Fruit fly (Drosophila melanogaster) whole organism, embryonic: ENCODE results near the gene velo.
A peak's percentile ranks its signal among the peaks of the same experiment; 100 is the strongest.

Experiments
- ATbp ChIP-seq: fragments of 200-800 bp; sonication (Bioruptor generic); optimal IDR thresholded peaks from 2 replicates; lab custom pipeline; 2017; ENCODE audit warnings: missing biosample characterization, mild to moderate bottlenecking, missing genetic modification characterization, missing genetic modification reagents
- Atf6 ChIP-seq: fragments of 200-800 bp; sonication (Bioruptor generic); IDR thresholded peaks from 2 replicates; pipeline ENCODE4 v1.3.6; 2022; ENCODE audit warnings: missing biosample characterization, missing genetic modification characterization
- Bteb2 ChIP-seq: fragments of 200-800 bp; sonication (Bioruptor generic); optimal IDR thresholded peaks from 2 replicates; lab custom pipeline; 2016; ENCODE audit warnings: missing biosample characterization, missing genetic modification characterization
- C15 ChIP-seq: fragments of 200-800 bp; sonication (Bioruptor generic); IDR thresholded peaks from 3 replicates; pipeline ENCODE4 v1.3.6; 2022; ENCODE audit warnings: missing biosample characterization, missing genetic modification characterization
- CG12391 ChIP-seq: fragments of 200-800 bp; sonication (Bioruptor generic); optimal IDR thresholded peaks from 3 replicates; lab custom pipeline; 2018; ENCODE audit warnings: missing biosample characterization, mild to moderate bottlenecking, missing genetic modification characterization, moderate library complexity
- CG12769 ChIP-seq: fragments of 200-800 bp; sonication (Bioruptor generic); optimal IDR thresholded peaks from 2 replicates; lab custom pipeline; 2019; ENCODE audit warnings: missing biosample characterization, mild to moderate bottlenecking, missing genetic modification characterization, moderate library complexity
- CG12942 ChIP-seq: fragments of 200-800 bp; sonication (Bioruptor generic); optimal IDR thresholded peaks from 3 replicates; lab custom pipeline; 2016; ENCODE audit warnings: missing biosample characterization, missing genetic modification characterization
- CG13424 ChIP-seq: fragments of 200-800 bp; sonication (Bioruptor generic); optimal IDR thresholded peaks from 2 replicates; lab custom pipeline; 2019; ENCODE audit warnings: missing biosample characterization, mild to moderate bottlenecking, missing genetic modification characterization, moderate library complexity
- CG13624 ChIP-seq: fragments of 200-800 bp; sonication (Bioruptor generic); optimal IDR thresholded peaks from 2 replicates; lab custom pipeline; 2016; ENCODE audit warnings: missing biosample characterization, missing genetic modification characterization
- CG14014 ChIP-seq: fragments of 200-800 bp; sonication (Bioruptor generic); IDR thresholded peaks from 2 replicates; pipeline ENCODE4 v1.3.6; 2022; ENCODE audit warnings: missing biosample characterization, missing genetic modification characterization
- CG15073 ChIP-seq: fragments of 200-800 bp; sonication (Bioruptor generic); optimal IDR thresholded peaks from 2 replicates; lab custom pipeline; 2016; ENCODE audit warnings: missing biosample characterization, missing genetic modification characterization
- CG1603 ChIP-seq: fragments of 200-800 bp; sonication (Bioruptor generic); optimal IDR thresholded peaks from 2 replicates; lab custom pipeline; 2019; ENCODE audit warnings: missing biosample characterization, mild to moderate bottlenecking, missing genetic modification characterization, moderate library complexity
- CG16779 ChIP-seq: fragments of 200-800 bp; sonication (Bioruptor generic); IDR thresholded peaks from 2 replicates; pipeline ENCODE4 v1.3.6; 2022; ENCODE audit warnings: missing biosample characterization, missing genetic modification characterization
- CG16813 ChIP-seq: fragments of 200-800 bp; sonication (Bioruptor generic); IDR thresholded peaks from 3 replicates; pipeline ENCODE4 v1.3.6; 2022; ENCODE audit warnings: missing biosample characterization, missing genetic modification characterization; ENCODE audit not compliant: partially characterized antibody
- CG17328 ChIP-seq: fragments of 200-800 bp; sonication (Bioruptor generic); IDR thresholded peaks from 2 replicates; pipeline ENCODE4 v1.3.6; 2022; ENCODE audit warnings: missing biosample characterization, missing genetic modification characterization
- CG17802 ChIP-seq: fragments of 200-800 bp; sonication (Bioruptor generic); optimal IDR thresholded peaks from 2 replicates; lab custom pipeline; 2018; ENCODE audit warnings: missing biosample characterization, mild to moderate bottlenecking, missing genetic modification characterization, moderate library complexity
- CG18599 ChIP-seq: fragments of 200-800 bp; sonication (Bioruptor generic); optimal IDR thresholded peaks from 3 replicates; lab custom pipeline; 2017; ENCODE audit warnings: missing biosample characterization, missing genetic modification characterization, mild to moderate bottlenecking, moderate library complexity, missing genetic modification reagents
- CG2875 ChIP-seq: fragments of 200-800 bp; sonication (Bioruptor generic); optimal IDR thresholded peaks from 2 replicates; lab custom pipeline; 2017; ENCODE audit warnings: missing biosample characterization, mild to moderate bottlenecking, missing genetic modification characterization, missing genetic modification reagents
- CG3847 ChIP-seq: fragments of 200-800 bp; sonication (Bioruptor generic); IDR thresholded peaks from 2 replicates; pipeline ENCODE4 v1.3.6; 2022; ENCODE audit warnings: missing biosample characterization, missing genetic modification characterization
- CG4424 ChIP-seq: fragments of 200-800 bp; sonication (Bioruptor generic); optimal IDR thresholded peaks from 3 replicates; lab custom pipeline; 2016; ENCODE audit warnings: missing biosample characterization, missing genetic modification characterization
- CG5953 ChIP-seq: fragments of 200-800 bp; sonication (Bioruptor generic); IDR thresholded peaks from 2 replicates; pipeline ENCODE4 v1.3.6; 2022; ENCODE audit warnings: missing biosample characterization, missing genetic modification characterization
- CG6689 ChIP-seq: fragments of 200-800 bp; sonication (Bioruptor generic); IDR thresholded peaks from 2 replicates; pipeline ENCODE4 v1.3.6; 2022; ENCODE audit warnings: missing biosample characterization, missing genetic modification characterization
- CG7271 ChIP-seq: fragments of 200-800 bp; sonication (Bioruptor generic); optimal IDR thresholded peaks from 2 replicates; lab custom pipeline; 2018; ENCODE audit warnings: missing biosample characterization, mild to moderate bottlenecking, missing genetic modification characterization, moderate library complexity
- CG8388 ChIP-seq: fragments of 200-800 bp; sonication (Bioruptor generic); optimal IDR thresholded peaks from 2 replicates; lab custom pipeline; 2019; ENCODE audit warnings: missing biosample characterization, mild to moderate bottlenecking, missing genetic modification characterization, moderate library complexity
- CG9215 ChIP-seq: fragments of 200-800 bp; sonication (Bioruptor generic); IDR thresholded peaks from 2 replicates; pipeline ENCODE4 v1.3.6; 2022; ENCODE audit warnings: missing biosample characterization, missing genetic modification characterization
- CG9876 ChIP-seq: fragments of 200-800 bp; sonication (Bioruptor generic); optimal IDR thresholded peaks from 2 replicates; lab custom pipeline; 2016; ENCODE audit warnings: missing biosample characterization, missing genetic modification characterization
- Chrac-16 ChIP-seq: fragments of 200-800 bp; sonication (Bioruptor generic); optimal IDR thresholded peaks from 3 replicates; lab custom pipeline; 2016; ENCODE audit warnings: missing biosample characterization, missing genetic modification characterization
- Deaf1 ChIP-seq: fragments of 200-800 bp; optimal IDR thresholded peaks from 3 replicates; lab custom pipeline; 2019; ENCODE audit warnings: missing biosample characterization, mild to moderate bottlenecking, missing genetic modification characterization, moderate library complexity
- Elba2 ChIP-seq: fragments of 200-800 bp; sonication (Bioruptor generic); optimal IDR thresholded peaks from 3 replicates; lab custom pipeline; 2016; ENCODE audit warnings: missing biosample characterization, missing genetic modification characterization
- Ets65A ChIP-seq: fragments of 200-800 bp; sonication (Bioruptor generic); peaks from one replicate; lab custom pipeline; 2016; ENCODE audit warnings: missing biosample characterization, missing genetic modification characterization
- Ets97D ChIP-seq: fragments of 200-800 bp; sonication (Bioruptor generic); optimal IDR thresholded peaks from 3 replicates; lab custom pipeline; 2016; ENCODE audit warnings: missing biosample characterization, missing genetic modification characterization
- Fer3 ChIP-seq: fragments of 200-800 bp; sonication (Bioruptor generic); optimal IDR thresholded peaks from 2 replicates; lab custom pipeline; 2018; ENCODE audit warnings: missing biosample characterization, mild to moderate bottlenecking, missing genetic modification characterization, moderate library complexity
- MESR4 ChIP-seq: fragments of 200-800 bp; sonication (Bioruptor generic); optimal IDR thresholded peaks from 2 replicates; lab custom pipeline; 2018; ENCODE audit warnings: missing biosample characterization, mild to moderate bottlenecking, missing genetic modification characterization, moderate library complexity
- Mad ChIP-seq: fragments of 200-800 bp; sonication (Bioruptor generic); optimal IDR thresholded peaks from 2 replicates; lab custom pipeline; 2016; ENCODE audit warnings: missing biosample characterization, missing genetic modification characterization
- Myb ChIP-seq: fragments of 200-800 bp; sonication (Bioruptor generic); optimal IDR thresholded peaks from 2 replicates; lab custom pipeline; 2016; ENCODE audit warnings: missing biosample characterization, missing genetic modification characterization
- Oaz ChIP-seq: fragments of 200-800 bp; sonication (Bioruptor generic); IDR thresholded peaks from 2 replicates; pipeline ENCODE4 v1.3.6; 2022; ENCODE audit warnings: missing biosample characterization, missing genetic modification characterization
- Sry-δ ChIP-seq: fragments of 200-800 bp; sonication (Bioruptor generic); optimal IDR thresholded peaks from 2 replicates; lab custom pipeline; 2016; ENCODE audit warnings: missing biosample characterization, missing genetic modification characterization
- Taf1 ChIP-seq: fragments of 200-800 bp; sonication (Bioruptor generic); IDR thresholded peaks from 2 replicates; pipeline ENCODE4 v1.3.6; 2022; ENCODE audit warnings: missing biosample characterization, missing genetic modification characterization
- Trl ChIP-seq, 3 experiments: fragments of >200 bp in 2 of 3; fragments of 200-800 bp in 1 of 3; sonication (Bioruptor generic) in 1 of 3; optimal IDR thresholded peaks; 2 replicates in 1 of 3; 3 replicates in 2 of 3; lab custom pipeline; 2016 to 2017; ENCODE audit warnings: missing biosample characterization in 1 of 3, missing genetic modification characterization in 1 of 3
- al ChIP-seq: fragments of 200-800 bp; sonication (Bioruptor generic); IDR thresholded peaks from 2 replicates; pipeline ENCODE4 v1.3.6; 2022; ENCODE audit warnings: missing biosample characterization, missing genetic modification characterization
- amos ChIP-seq: fragments of 200-800 bp; sonication (Bioruptor generic); IDR thresholded peaks from 2 replicates; pipeline ENCODE4 v1.3.6; 2022; ENCODE audit warnings: missing biosample characterization, missing genetic modification characterization; ENCODE audit not compliant: partially characterized antibody
- ash1 ChIP-seq: fragments of 200-800 bp; sonication (Bioruptor generic); optimal IDR thresholded peaks from 2 replicates; lab custom pipeline; 2018; ENCODE audit warnings: missing biosample characterization, mild to moderate bottlenecking, missing genetic modification characterization
- ato ChIP-seq: fragments of 200-800 bp; sonication (Bioruptor generic); IDR thresholded peaks from 2 replicates; pipeline ENCODE4 v1.3.6; 2022; ENCODE audit warnings: missing biosample characterization, missing genetic modification characterization; ENCODE audit not compliant: partially characterized antibody
- dm ChIP-seq: fragments of 200-800 bp; sonication (Bioruptor generic); optimal IDR thresholded peaks from 3 replicates; lab custom pipeline; 2016; ENCODE audit warnings: missing biosample characterization, missing genetic modification characterization
- dysf ChIP-seq: fragments of 200-800 bp; sonication (Bioruptor generic); IDR thresholded peaks from 3 replicates; pipeline ENCODE4 v1.3.6; 2022; ENCODE audit warnings: missing biosample characterization, missing genetic modification characterization
- emc ChIP-seq: fragments of 200-800 bp; sonication (Bioruptor generic); optimal IDR thresholded peaks from 2 replicates; lab custom pipeline; 2016; ENCODE audit warnings: missing biosample characterization, missing genetic modification characterization
- gt ChIP-seq: fragments of 200-800 bp; sonication (Bioruptor generic); IDR thresholded peaks from 2 replicates; pipeline ENCODE4 v1.3.6; 2022; ENCODE audit warnings: missing biosample characterization, missing genetic modification characterization
- run ChIP-seq: fragments of 200-800 bp; sonication (Bioruptor generic); optimal IDR thresholded peaks from 3 replicates; lab custom pipeline; 2018; ENCODE audit warnings: missing biosample characterization, mild to moderate bottlenecking, missing genetic modification characterization
- sd ChIP-seq: fragments of 200-800 bp; sonication (Bioruptor generic); optimal IDR thresholded peaks from 3 replicates; lab custom pipeline; 2018; ENCODE audit warnings: missing biosample characterization, mild to moderate bottlenecking, missing genetic modification characterization, moderate library complexity
- sqz ChIP-seq: fragments of 200-800 bp; sonication (Bioruptor generic); optimal IDR thresholded peaks from 3 replicates; lab custom pipeline; 2018; ENCODE audit warnings: missing biosample characterization, mild to moderate bottlenecking, missing genetic modification characterization
- tin ChIP-seq: fragments of 200-800 bp; sonication (Bioruptor generic); optimal IDR thresholded peaks from 3 replicates; lab custom pipeline; 2016; ENCODE audit warnings: missing biosample characterization, missing genetic modification characterization

velo gene

dm6 chr3L:6705865-6706264, 46.7 kb downstream of the velo start (continued):
- no peak for TF ChIP-seq CG16779 (GFP tag; lab: Robert Waterston, UW)
- TF ChIP-seq Atf6: peak; percentile 35; the same call in 1 of the 2 replicates
- TF ChIP-seq C15 (GFP tag; lab: Robert Waterston, UW): no peak
- 0 out of 2 replicates have a peak, but pooled peaks have one; percentile 18 for TF ChIP-seq CG5953 (GFP tag; lab: Robert Waterston, UW)
- TF ChIP-seq Taf1 (GFP tag; lab: Robert Waterston, UW): no peak
- TF ChIP-seq ato: no peak
- TF ChIP-seq sqz (GFP tag; lab: Kevin White, UChicago): peak; percentile 29
- no peak for TF ChIP-seq Trl (optimal IDR thresholded peaks at IDR 0.05; lab: Kevin White, UChicago)
- TF ChIP-seq Trl (GFP tag; optimal IDR thresholded peaks at IDR 0.05; lab: Kevin White, UChicago): peak; percentile 14
- TF ChIP-seq ATbp (GFP tag; lab: Kevin White, UChicago): peak; percentile 61
- TF ChIP-seq Oaz (GFP tag; lab: Robert Waterston, UW): no peak
- no peak for TF ChIP-seq Sry-δ (GFP tag; lab: Kevin White, UChicago)
- TF ChIP-seq Fer3 (tag; lab: Kevin White, UChicago): peak; percentile 60
- no peak for TF ChIP-seq CG17802 (tag; lab: Kevin White, UChicago)
- TF ChIP-seq CG3847 (GFP tag; lab: Robert Waterston, UW): no peak
- no peak for TF ChIP-seq dm
- TF ChIP-seq CG15073 (GFP tag; lab: Kevin White, UChicago): no peak
- TF ChIP-seq Mad: peak; percentile 11
- TF ChIP-seq CG17328: peak; percentile 56
- TF ChIP-seq Ets65A (GFP tag; lab: Kevin White, UChicago): peak; percentile 92
- peak; percentile 1 for TF ChIP-seq Ets97D (GFP tag; lab: Kevin White, UChicago)
- TF ChIP-seq Bteb2 (GFP tag; lab: Kevin White, UChicago): peak; percentile 31
- peak; percentile 85 for TF ChIP-seq CG13424
- TF ChIP-seq CG12391 (tag; lab: Kevin White, UChicago): peak; percentile 74
- TF ChIP-seq Myb (GFP tag; lab: Kevin White, UChicago): no peak
- no peak for TF ChIP-seq gt
- no peak for TF ChIP-seq al (GFP tag; lab: Robert Waterston, UW)
- TF ChIP-seq dysf (GFP tag; lab: Robert Waterston, UW): peak; percentile 77
- TF ChIP-seq tin (GFP tag; lab: Kevin White, UChicago): peak; percentile 58
- TF ChIP-seq CG9215 (GFP tag; lab: Robert Waterston, UW): no peak
- TF ChIP-seq CG12769 (tag; lab: Kevin White, UChicago): peak; percentile 64
- no peak for TF ChIP-seq amos (GFP tag; lab: Robert Waterston, UW)
- peak; percentile 78 for TF ChIP-seq CG6689 (GFP tag; lab: Robert Waterston, UW)
- peak; percentile 38 for TF ChIP-seq CG12942 (GFP tag; lab: Kevin White, UChicago)
- TF ChIP-seq CG1603 (tag; lab: Kevin White, UChicago): peak; percentile 47
- peak; percentile 54 for TF ChIP-seq CG18599 (GFP tag; lab: Kevin White, UChicago)
- no peak for TF ChIP-seq CG16813 (GFP tag; lab: Robert Waterston, UW)
- peak; percentile 9 for TF ChIP-seq Chrac-16 (GFP tag; lab: Kevin White, UChicago)
- TF ChIP-seq CG9876: no peak
- no peak for TF ChIP-seq ash1 (GFP tag; lab: Kevin White, UChicago)
- TF ChIP-seq sd (tag; lab: Kevin White, UChicago): peak; percentile 44
- peak; percentile 35 for TF ChIP-seq run (tag; lab: Kevin White, UChicago)
- TF ChIP-seq emc (GFP tag; lab: Kevin White, UChicago): no peak
- TF ChIP-seq CG14014 (GFP tag; lab: Robert Waterston, UW): no peak; the same call in 1 of the 2 replicates
- peak; percentile 65 for TF ChIP-seq CG8388 (GFP tag; lab: Kevin White, UChicago)
- TF ChIP-seq CG4424 (GFP tag; lab: Kevin White, UChicago): peak; percentile 62
- TF ChIP-seq Deaf1 (tag; lab: Kevin White, UChicago): peak; percentile 36
- TF ChIP-seq MESR4 (GFP tag; lab: Kevin White, UChicago): no peak
- TF ChIP-seq Elba2 (GFP tag; lab: Kevin White, UChicago): no peak
- peak; percentile 34 for TF ChIP-seq CG13624 (GFP tag; lab: Kevin White, UChicago)
- TF ChIP-seq CG7271 (tag; lab: Kevin White, UChicago): no peak
- peak; percentile 1 for TF ChIP-seq CG2875 (GFP tag; lab: Kevin White, UChicago)
